Worm (Caenorhabditis elegans): ENCODE measurements around the gene F58A6.9.

DNA sequence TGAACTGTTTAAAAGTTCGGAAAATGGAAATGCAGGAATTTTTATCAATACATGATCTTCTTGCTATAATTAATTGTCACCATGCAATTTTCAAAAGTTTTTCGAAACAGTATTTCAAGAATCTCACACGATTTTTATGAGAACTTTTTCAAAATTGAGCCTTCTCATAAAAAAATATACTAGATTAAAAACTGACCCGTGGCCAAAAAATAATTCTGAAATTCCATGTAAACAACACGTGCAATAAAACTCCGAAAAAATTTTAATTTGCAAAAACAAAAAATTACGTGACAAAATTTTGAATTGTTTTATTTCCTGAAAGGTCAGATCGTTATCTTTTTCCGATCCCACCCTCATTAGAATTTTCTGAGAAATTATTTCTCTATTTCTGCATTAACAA, 36.8 kb upstream of the F58A6.9 start, which contains the start of gene C34F11.5:
- no peak for TF ChIP-seq egl-27 (tag; optimal IDR thresholded peaks at IDR 0.05)
- no peak for TF ChIP-seq lin-15B (tag; optimal IDR thresholded peaks at IDR 0.05)
- no peak for TF ChIP-seq nhr-237 (tag; optimal IDR thresholded peaks at IDR 0.05)
- TF ChIP-seq vab-15 (tag; optimal IDR thresholded peaks at IDR 0.05): no peak
- no peak for TF ChIP-seq nhr-77 (tag; optimal IDR thresholded peaks at IDR 0.05)

Data from whole organism, L1 larva.